Worm (Caenorhabditis elegans): ENCODE results near the gene C28A5.1.

Gene C28A5.1

DNA sequence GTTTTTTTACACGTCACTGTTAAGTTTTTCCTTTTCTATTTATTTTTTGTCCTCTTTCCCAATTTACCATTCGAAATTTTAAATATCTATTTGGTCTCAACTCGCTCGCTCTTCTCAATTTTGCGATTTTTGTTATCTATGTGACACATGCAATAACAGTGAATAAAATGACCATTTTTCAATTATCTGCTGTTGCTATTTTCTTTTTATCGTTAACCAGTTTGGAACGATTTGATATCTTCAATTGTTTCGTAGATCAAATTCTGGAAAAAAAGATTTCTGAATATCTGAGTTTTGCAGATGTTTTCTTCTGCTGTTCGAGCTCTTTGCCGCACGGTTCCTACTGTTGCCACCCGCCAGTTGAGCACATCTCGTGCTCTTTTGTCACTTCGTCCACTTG, 27.0 kb downstream of the C28A5.1 start, which contains the start of gene prdx-3:
Gene prdx-3, plus strand, starts transcription at position 301 of the 400 bp plus-strand sequence.
- TF ChIP-seq let-526 (GFP tag; IDR thresholded peaks at IDR 0.05) (no peak), hlh-26 (GFP tag; conservative IDR thresholded peaks at IDR 0.05) (no peak), F57A8.1 (GFP tag; optimal IDR thresholded peaks at IDR 0.05) (no peak), ceh-79 (tag; optimal IDR thresholded peaks at IDR 0.05) (no peak), egrh-3 (GFP tag; IDR thresholded peaks at IDR 0.05) (no peak), K11D2.4 (GFP tag; IDR thresholded peaks at IDR 0.05) (no peak), nfya-1 (tag; optimal IDR thresholded peaks at IDR 0.05; ENCODE audit: borderline replicate concordance, insufficient read depth) (no peak), B0019.2 (GFP tag; conservative IDR thresholded peaks at IDR 0.05) (no peak), snpc-1.1 (tag; optimal IDR thresholded peaks at IDR 0.05; ENCODE audit: insufficient read depth) (no peak), dpl-1 (GFP tag; optimal IDR thresholded peaks at IDR 0.05) (no peak), attf-5 (GFP tag; optimal IDR thresholded peaks at IDR 0.05) (no peak), lsy-27 (tag; optimal IDR thresholded peaks at IDR 0.05; ENCODE audit: borderline replicate concordance, insufficient read depth) (no peak)

- peak; percentile 39; the same call in 1 of the 2 replicates for TF ChIP-seq lin-26 (GFP tag; IDR thresholded peaks at IDR 0.05)
- TF ChIP-seq hsf-1 (GFP tag; IDR thresholded peaks at IDR 0.05), result 0 out of 2 replicates have a peak, but pooled peaks have one; percentile 29
- 0 out of 2 replicates have a peak, but pooled peaks have one; percentile 17 for TF ChIP-seq Y53G8AR.9 (GFP tag; conservative IDR thresholded peaks at IDR 0.05)
- no peak for TF ChIP-seq nhr-80 (tag; optimal IDR thresholded peaks at IDR 0.05)
- TF ChIP-seq lin-35 (GFP tag; optimal IDR thresholded peaks at IDR 0.05), result no peak
Observed at ce11 chrIII:4405986-4406385, 28.2 kb downstream of the C28A5.1 start, which contains the start of gene rnp-4. TSS of gene rnp-4 (plus strand) at chrIII:4406286.

ce11 chrIII:4404339-4404836, 29.8 kb downstream of the C28A5.1 start, which contains the start of the genes R07E5.17 and snfc-5:
TSS of gene R07E5.17 (minus strand) at chrIII:4404436.
TSS of gene snfc-5 (plus strand) at chrIII:4404786.
- TF ChIP-seq K12H6.12 (tag; optimal IDR thresholded peaks at IDR 0.05), result no peak
- TF ChIP-seq attf-5 (GFP tag; optimal IDR thresholded peaks at IDR 0.05), result peak; percentile 68
- TF ChIP-seq zim-3 (tag; optimal IDR thresholded peaks at IDR 0.05), result no peak
- TF ChIP-seq B0035.1 (tag; optimal IDR thresholded peaks at IDR 0.05), result no peak
- no peak for TF ChIP-seq ceh-27 (GFP tag; optimal IDR thresholded peaks at IDR 0.05)
- TF ChIP-seq madf-3 (GFP tag; IDR thresholded peaks at IDR 0.05), result peak; percentile 92
- TF ChIP-seq mcd-1 (GFP tag; IDR thresholded peaks at IDR 0.05), result 0 out of 2 replicates have a peak, but pooled peaks have one; percentile 22
- no peak for TF ChIP-seq madf-10 (tag; optimal IDR thresholded peaks at IDR 0.05)
- no peak for TF ChIP-seq ceh-100 (GFP tag; IDR thresholded peaks at IDR 0.05)
- no peak for TF ChIP-seq mel-28 (tag; optimal IDR thresholded peaks at IDR 0.05; ENCODE audit: borderline replicate concordance)
- no peak for TF ChIP-seq pha-4 (tag; optimal IDR thresholded peaks at IDR 0.05)
- TF ChIP-seq C17E4.6 (GFP tag; IDR thresholded peaks at IDR 0.05), result no peak
- no peak for TF ChIP-seq ekl-4 (GFP tag; IDR thresholded peaks at IDR 0.05)
- TF ChIP-seq dox-1 (GFP tag; IDR thresholded peaks at IDR 0.05), result 0 out of 2 replicates have a peak, but pooled peaks have one; percentile 28
- TF ChIP-seq gei-17 (GFP tag; optimal IDR thresholded peaks at IDR 0.05), result no peak
- TF ChIP-seq F57A8.1 (GFP tag; optimal IDR thresholded peaks at IDR 0.05), result no peak
- TF ChIP-seq F37B4.10 (GFP tag; IDR thresholded peaks at IDR 0.05), result no peak
- peak; percentile 32 for TF ChIP-seq F23B12.7 (tag; optimal IDR thresholded peaks at IDR 0.05; ENCODE audit: insufficient read depth)
- no peak for TF ChIP-seq K11D2.4 (GFP tag; IDR thresholded peaks at IDR 0.05)
- peak; percentile 15; the same call in 1 of the 2 replicates for TF ChIP-seq hmg-1.2 (GFP tag; IDR thresholded peaks at IDR 0.05)
- no peak for TF ChIP-seq nfyb-1 (GFP tag; IDR thresholded peaks at IDR 0.05)
- no peak for TF ChIP-seq lag-1 (GFP tag; IDR thresholded peaks at IDR 0.05)
- no peak for TF ChIP-seq snpc-4 (GFP tag; optimal IDR thresholded peaks at IDR 0.05)
- no peak for TF ChIP-seq snpc-4 (tag; optimal IDR thresholded peaks at IDR 0.05)
- TF ChIP-seq pbrm-1 (GFP tag; IDR thresholded peaks at IDR 0.05), result no peak
